Worm (Caenorhabditis elegans) whole organism, mixed stage, embryonic: ENCODE data around the gene R08C7.12.

Experiments used
- blmp-1 ChIP-seq: fragments of 150-350 bp; optimal IDR thresholded peaks from 2 replicates; lab custom pipeline; 2014; ENCODE audit warnings: missing biosample characterization, missing genetic modification characterization
- elt-3 ChIP-seq: fragments of 150-350 bp; optimal IDR thresholded peaks from 2 replicates; lab custom pipeline; 2014; ENCODE audit warnings: missing biosample characterization, missing genetic modification characterization
- hlh-1 ChIP-seq: fragments of 150-350 bp; optimal IDR thresholded peaks from 2 replicates; lab custom pipeline; 2014; ENCODE audit warnings: missing biosample characterization, missing genetic modification reagents, missing genetic modification characterization
- unc-120 ChIP-seq: sonication (generic microtip); optimal IDR thresholded peaks from 2 replicates; lab custom pipeline; 2017; ENCODE audit warnings: missing genetic modification characterization, missing compliant biosample characterization; ENCODE audit not compliant: poor library complexity, severe bottlenecking
- unc-62 ChIP-seq: fragments of 150-350 bp; optimal IDR thresholded peaks from 2 replicates; lab custom pipeline; 2014; ENCODE audit warnings: missing biosample characterization, missing genetic modification reagents, missing genetic modification characterization
- ztf-11 ChIP-seq: fragments of 150-350 bp; optimal IDR thresholded peaks from 2 replicates; lab custom pipeline; 2014; ENCODE audit warnings: missing biosample characterization, missing genetic modification characterization

DNA sequence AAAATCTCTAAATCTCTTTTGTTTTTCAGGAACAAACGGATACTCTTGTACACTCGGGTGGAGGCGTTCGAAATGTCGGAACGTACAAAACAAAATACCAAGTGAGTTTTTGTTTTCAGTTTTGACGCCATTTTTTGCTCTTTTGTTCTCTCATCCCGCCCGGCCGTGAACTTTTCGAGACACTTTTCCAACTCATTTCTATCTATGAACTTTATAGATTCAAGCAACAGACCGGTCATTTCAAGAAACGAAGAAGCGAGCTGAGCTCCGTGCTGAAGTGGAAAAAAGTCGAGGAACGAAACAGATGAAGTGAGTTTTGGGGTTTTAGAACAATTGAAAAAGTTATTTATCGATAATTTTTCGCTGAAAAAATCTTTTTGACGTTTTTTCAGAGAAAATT is 39.0 kb upstream of the R08C7.12 start:
- TF ChIP-seq elt-3 (no peak), blmp-1 (tag; lab: Kevin White, UChicago) (no peak), ztf-11 (tag; lab: Kevin White, UChicago) (no peak), hlh-1 (tag; lab: Kevin White, UChicago) (no peak), unc-120 (tag; lab: Kevin White, UChicago) (no peak), unc-62 (GFP tag; lab: Kevin White, UChicago) (no peak)
